Fruit fly (Drosophila melanogaster) whole organism, prepupa: ENCODE measurements around the gene CG5246.

Experiments used
- CG10669 ChIP-seq: fragments of 200-800 bp; sonication (Bioruptor generic); optimal IDR thresholded peaks from 3 replicates; lab custom pipeline; 2018; ENCODE audit warnings: missing biosample characterization, mild to moderate bottlenecking, missing genetic modification characterization, moderate library complexity
- CG11294 ChIP-seq: fragments of 200-800 bp; sonication (Bioruptor generic); IDR thresholded peaks from 2 replicates; pipeline ENCODE4 v1.3.6; 2022; ENCODE audit warnings: missing biosample characterization, missing genetic modification characterization
- CG11762 ChIP-seq: fragments of 200-800 bp; sonication (Bioruptor generic); optimal IDR thresholded peaks from 3 replicates; lab custom pipeline; 2016; ENCODE audit warnings: missing biosample characterization, missing genetic modification characterization; ENCODE audit not compliant: insufficient read depth
- CG1621 ChIP-seq: fragments of 200-800 bp; sonication (Bioruptor generic); optimal IDR thresholded peaks from 3 replicates; lab custom pipeline; 2018; ENCODE audit warnings: missing biosample characterization, mild to moderate bottlenecking, missing genetic modification characterization
- CG32006 ChIP-seq: fragments of 200-800 bp; sonication (Bioruptor generic); optimal IDR thresholded peaks from 3 replicates; lab custom pipeline; 2017; ENCODE audit warnings: missing biosample characterization, mild to moderate bottlenecking, missing genetic modification characterization
- CG3919 ChIP-seq: fragments of 200-800 bp; sonication (Bioruptor generic); optimal IDR thresholded peaks from 3 replicates; lab custom pipeline; 2016; ENCODE audit warnings: missing biosample characterization, missing genetic modification characterization
- CG6163 ChIP-seq: fragments of 200-800 bp; sonication (Bioruptor generic); IDR thresholded peaks from 3 replicates; pipeline ENCODE4 v1.3.6; 2022; ENCODE audit warnings: missing biosample characterization, missing genetic modification characterization
- CG6276 ChIP-seq: fragments of 200-800 bp; sonication (Bioruptor generic); optimal IDR thresholded peaks from 2 replicates; lab custom pipeline; 2017; ENCODE audit warnings: missing biosample characterization, mild to moderate bottlenecking, missing genetic modification characterization
- CG6808 ChIP-seq: fragments of 200-800 bp; sonication (Bioruptor generic); optimal IDR thresholded peaks from 3 replicates; lab custom pipeline; 2017; ENCODE audit warnings: missing biosample characterization, missing genetic modification characterization, mild to moderate bottlenecking, moderate library complexity, missing genetic modification reagents
- CG6854 ChIP-seq: fragments of 200-800 bp; sonication (Bioruptor generic); optimal IDR thresholded peaks from 2 replicates; lab custom pipeline; 2017; ENCODE audit warnings: missing biosample characterization, mild to moderate bottlenecking, missing genetic modification characterization
- CG7368 ChIP-seq: fragments of 200-800 bp; sonication (Bioruptor generic); optimal IDR thresholded peaks from 3 replicates; lab custom pipeline; 2016; ENCODE audit warnings: missing biosample characterization, missing genetic modification characterization
- CG8119 ChIP-seq: fragments of 200-800 bp; sonication (Bioruptor generic); IDR thresholded peaks from 3 replicates; pipeline ENCODE4 v1.3.6; 2022; ENCODE audit warnings: missing biosample characterization, missing genetic modification characterization
- Eip75B ChIP-seq: fragments of 200-800 bp; sonication (Bioruptor generic); optimal IDR thresholded peaks from 3 replicates; lab custom pipeline; 2016; ENCODE audit warnings: missing biosample characterization, missing genetic modification characterization
- Eip93F ChIP-seq: fragments of 200-800 bp; sonication (Bioruptor generic); optimal IDR thresholded peaks from 2 replicates; lab custom pipeline; 2016; ENCODE audit warnings: missing biosample characterization, mild to moderate bottlenecking, missing genetic modification characterization
- Gug ChIP-seq: fragments of 200-800 bp; sonication (Bioruptor generic); IDR thresholded peaks from 2 replicates; pipeline ENCODE4 v1.3.6; 2022; ENCODE audit warnings: missing biosample characterization, missing genetic modification characterization
- Met ChIP-seq: fragments of 200-800 bp; sonication (Bioruptor generic); optimal IDR thresholded peaks from 3 replicates; lab custom pipeline; 2016; ENCODE audit warnings: missing biosample characterization, missing genetic modification characterization
- Smox ChIP-seq: fragments of 200-800 bp; sonication (Bioruptor generic); optimal IDR thresholded peaks from 3 replicates; lab custom pipeline; 2016; ENCODE audit warnings: missing biosample characterization, missing genetic modification characterization
- Sox14 ChIP-seq: fragments of 200-800 bp; sonication (Bioruptor generic); optimal IDR thresholded peaks from 3 replicates; lab custom pipeline; 2016; ENCODE audit warnings: missing biosample characterization, missing genetic modification characterization
- Sox15 ChIP-seq: fragments of 200-800 bp; sonication (Bioruptor generic); optimal IDR thresholded peaks from 3 replicates; lab custom pipeline; 2016; ENCODE audit warnings: missing biosample characterization, missing genetic modification characterization
- achi ChIP-seq: fragments of 200-800 bp; sonication (Bioruptor generic); optimal IDR thresholded peaks from 3 replicates; lab custom pipeline; 2016; ENCODE audit warnings: missing biosample characterization, missing genetic modification characterization
- acj6 ChIP-seq: fragments of 200-800 bp; sonication (Bioruptor generic); optimal IDR thresholded peaks from 3 replicates; lab custom pipeline; 2016; ENCODE audit warnings: missing biosample characterization, missing genetic modification characterization
- cyc ChIP-seq: fragments of 200-800 bp; sonication (Bioruptor generic); optimal IDR thresholded peaks from 3 replicates; lab custom pipeline; 2016; ENCODE audit warnings: missing biosample characterization, missing genetic modification characterization
- dsx ChIP-seq: fragments of 200-800 bp; optimal IDR thresholded peaks from 3 replicates; lab custom pipeline; 2019; ENCODE audit warnings: missing biosample characterization, mild to moderate bottlenecking, missing genetic modification characterization, moderate library complexity; ENCODE audit not compliant: poor library complexity, severe bottlenecking
- eg ChIP-seq: fragments of 200-800 bp; sonication (Bioruptor generic); IDR thresholded peaks from 3 replicates; pipeline ENCODE4 v1.3.6; 2022; ENCODE audit warnings: missing biosample characterization, missing genetic modification characterization
- esn ChIP-seq: fragments of 200-800 bp; sonication (Bioruptor generic); optimal IDR thresholded peaks from 2 replicates; lab custom pipeline; 2016; ENCODE audit warnings: missing biosample characterization, mild to moderate bottlenecking, missing genetic modification characterization, moderate library complexity
- fd59A ChIP-seq: fragments of 200-800 bp; sonication (Bioruptor generic); optimal IDR thresholded peaks from 2 replicates; lab custom pipeline; 2017; ENCODE audit warnings: missing biosample characterization, mild to moderate bottlenecking, missing genetic modification characterization, missing genetic modification reagents
- fd85E ChIP-seq: fragments of 200-800 bp; sonication (Bioruptor generic); optimal IDR thresholded peaks from 3 replicates; lab custom pipeline; 2016; ENCODE audit warnings: missing biosample characterization, missing genetic modification characterization
- fkh ChIP-seq: fragments of 200-800 bp; sonication (Bioruptor generic); optimal IDR thresholded peaks from 3 replicates; lab custom pipeline; 2017; ENCODE audit warnings: missing biosample characterization, mild to moderate bottlenecking, missing genetic modification characterization, moderate library complexity
- net ChIP-seq: fragments of 200-800 bp; sonication (Bioruptor generic); optimal IDR thresholded peaks from 3 replicates; lab custom pipeline; 2016; ENCODE audit warnings: missing biosample characterization, missing genetic modification characterization
- ss ChIP-seq, 2 experiments: fragments of 200-800 bp; sonication (Bioruptor generic); optimal IDR thresholded peaks; 2 replicates in 1 of 2; 3 replicates in 1 of 2; lab custom pipeline; 2017 to 2018; ENCODE audit warnings: mild to moderate bottlenecking in 2 of 2, missing biosample characterization in 2 of 2, missing genetic modification characterization in 2 of 2, moderate library complexity in 1 of 2
- svp ChIP-seq: fragments of 200-800 bp; sonication (Bioruptor generic); peaks from one replicate; lab custom pipeline; 2016; ENCODE audit warnings: missing biosample characterization, missing genetic modification characterization
- topi ChIP-seq: fragments of 200-800 bp; sonication (Bioruptor generic); optimal IDR thresholded peaks from 3 replicates; lab custom pipeline; 2016; ENCODE audit warnings: missing biosample characterization, missing genetic modification characterization
- vri ChIP-seq: fragments of 200-800 bp; sonication (Bioruptor generic); optimal IDR thresholded peaks from 3 replicates; lab custom pipeline; 2016; ENCODE audit warnings: missing biosample characterization, mild to moderate bottlenecking, missing genetic modification characterization

Gene CG5246

dm6 chr3R:17135747-17136146 is at the start of gene CG5246:
CG5246 (plus strand) TSS chr3R:17136111.
- TF ChIP-seq topi (GFP tag; lab: Kevin White, UChicago), result no peak
- peak; percentile 46 for TF ChIP-seq svp (GFP tag; lab: Kevin White, UChicago)
- TF ChIP-seq vri (GFP tag; lab: Kevin White, UChicago), result peak; percentile 45
- TF ChIP-seq Sox15 (GFP tag; lab: Kevin White, UChicago), result no peak

- no peak for TF ChIP-seq ss (GFP tag; optimal IDR thresholded peaks at IDR 0.05; lab: Kevin White, UChicago)
- no peak for TF ChIP-seq CG11294 (GFP tag; lab: Robert Waterston, UW)
- peak; percentile 94 for TF ChIP-seq fkh
- peak; percentile 100 for TF ChIP-seq CG6808
Observed at dm6 chr3R:17087977-17088618, 47.8 kb upstream of the CG5246 start, which contains the start of gene cal1. cal1 (plus strand) TSS chr3R:17088280.

DNA sequence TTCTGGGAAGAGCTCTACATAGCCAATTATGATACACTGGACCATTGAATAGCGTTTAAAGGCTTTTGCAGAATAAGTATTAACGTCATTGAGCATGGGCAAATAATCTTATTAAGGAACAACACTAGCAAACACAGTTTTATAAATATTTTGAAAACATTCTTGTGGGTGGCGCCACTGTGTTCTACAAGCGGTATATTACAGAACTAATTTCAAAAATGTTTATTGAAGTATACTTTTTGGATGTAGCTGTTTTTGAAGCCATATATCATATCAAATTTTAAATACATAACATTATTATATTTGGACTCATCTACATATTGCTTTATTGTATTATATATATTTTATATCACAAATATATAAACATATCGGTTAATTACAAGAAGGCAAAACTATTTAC is 27.0 kb upstream of the CG5246 start:
- no peak for TF ChIP-seq dsx (GFP tag; lab: Kevin White, UChicago)
- TF ChIP-seq Sox15 (GFP tag; lab: Kevin White, UChicago), result no peak
- TF ChIP-seq CG6854, result no peak
- no peak for TF ChIP-seq CG32006 (GFP tag; lab: Kevin White, UChicago)
- TF ChIP-seq achi (GFP tag; lab: Kevin White, UChicago), result no peak
- no peak for TF ChIP-seq Met (GFP tag; lab: Kevin White, UChicago)
- TF ChIP-seq fkh, result no peak
- no peak for TF ChIP-seq cyc
- no peak for TF ChIP-seq CG3919 (GFP tag; lab: Kevin White, UChicago)

dm6 chr3R:17110880-17111726 is 24.8 kb upstream of the CG5246 start:
- TF ChIP-seq CG10669 (GFP tag; lab: Kevin White, UChicago) (no peak), esn (GFP tag; lab: Kevin White, UChicago) (no peak), fkh (no peak), Sox14 (GFP tag; lab: Kevin White, UChicago) (no peak), dsx (GFP tag; lab: Kevin White, UChicago) (peak; percentile 27), CG6276 (GFP tag; lab: Kevin White, UChicago) (no peak), eg (GFP tag; lab: Robert Waterston, UW) (peak; percentile 12; the same call in 1 of the 3 replicates), Eip93F (GFP tag; lab: Kevin White, UChicago) (no peak), net (GFP tag; lab: Kevin White, UChicago) (no peak), fd85E (GFP tag; lab: Kevin White, UChicago) (no peak), CG11294 (GFP tag; lab: Robert Waterston, UW) (no peak), ss (GFP tag; optimal IDR thresholded peaks at IDR 0.05; lab: Kevin White, UChicago) (peak in 1 of 2 experiments; percentile 41), Met (GFP tag; lab: Kevin White, UChicago) (no peak), svp (GFP tag; lab: Kevin White, UChicago) (no peak), CG11762 (GFP tag; lab: Kevin White, UChicago) (no peak), vri (GFP tag; lab: Kevin White, UChicago) (peak; percentile 85), CG3919 (GFP tag; lab: Kevin White, UChicago) (no peak), CG1621 (tag; lab: Kevin White, UChicago) (no peak), CG7368 (no peak), CG6163 (GFP tag; lab: Robert Waterston, UW) (no peak), Sox15 (GFP tag; lab: Kevin White, UChicago) (no peak), Smox (GFP tag; lab: Kevin White, UChicago) (no peak), fd59A (GFP tag; lab: Kevin White, UChicago) (no peak), Eip75B (GFP tag; lab: Kevin White, UChicago) (no peak), CG8119 (GFP tag; lab: Robert Waterston, UW) (no peak), acj6 (no peak), Gug (GFP tag; lab: Robert Waterston, UW) (no peak)
- TF ChIP-seq, all 60 proteins: peak for 4
